Fruit fly (Drosophila melanogaster) whole organism, prepupa: ENCODE results near the gene CG18269.

Source experiments
- CG16779 ChIP-seq: fragments of 200-800 bp; sonication (Bioruptor generic); optimal IDR thresholded peaks from 3 replicates; lab custom pipeline; 2017; ENCODE audit warnings: missing biosample characterization, mild to moderate bottlenecking, missing genetic modification characterization
- CG8632 ChIP-seq: fragments of 200-800 bp; sonication (Bioruptor generic); optimal IDR thresholded peaks from 3 replicates; lab custom pipeline; 2016; ENCODE audit warnings: missing biosample characterization, missing genetic modification characterization
- dac ChIP-seq: fragments of 200-800 bp; sonication (Bioruptor generic); optimal IDR thresholded peaks from 2 replicates; lab custom pipeline; 2017; ENCODE audit warnings: missing biosample characterization, mild to moderate bottlenecking, missing genetic modification characterization
- dsx ChIP-seq: fragments of 200-800 bp; optimal IDR thresholded peaks from 3 replicates; lab custom pipeline; 2019; ENCODE audit warnings: missing biosample characterization, mild to moderate bottlenecking, missing genetic modification characterization, moderate library complexity; ENCODE audit not compliant: poor library complexity, severe bottlenecking

DNA sequence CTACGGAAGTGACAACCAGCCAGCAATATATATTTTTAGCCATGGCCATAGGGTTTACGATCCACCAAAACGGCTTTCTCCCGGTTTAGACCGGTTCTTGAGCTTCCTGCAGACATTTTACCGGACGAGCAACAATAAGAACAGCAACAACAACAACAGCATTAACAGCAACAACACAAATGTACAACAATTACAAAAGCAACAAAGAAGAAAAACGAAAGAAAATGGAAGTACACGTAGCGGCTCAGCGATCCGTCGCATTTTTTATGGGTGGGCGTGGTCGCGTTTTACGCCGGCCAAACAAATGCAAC lies 5.5 kb upstream of the CG18269 start:
- no peak for TF ChIP-seq dsx (GFP tag; lab: Kevin White, UChicago)
- TF ChIP-seq CG8632 (GFP tag; lab: Kevin White, UChicago), result no peak
- TF ChIP-seq CG16779 (tag; lab: Kevin White, UChicago), result no peak
- TF ChIP-seq dac (GFP tag; lab: Kevin White, UChicago), result no peak
